Fruit fly (Drosophila melanogaster): ENCODE measurements around the gene CG18301.

- TF ChIP-seq CTCF (optimal IDR thresholded peaks at IDR 0.05), result no peak
- no peak for TF ChIP-seq CG8478 (optimal IDR thresholded peaks at IDR 0.05)
Observed at dm6 chr2L:10565674-10566073, 34.1 kb downstream of the CG18301 start.
